Fruit fly (Drosophila melanogaster) whole organism, embryonic: ENCODE results near the gene CG7530.

Source experiments
- B-H2 ChIP-seq: fragments of 200-800 bp; sonication (Bioruptor generic); optimal IDR thresholded peaks from 2 replicates; lab custom pipeline; 2018; ENCODE audit warnings: missing biosample characterization, mild to moderate bottlenecking, missing genetic modification characterization
- Blimp-1 ChIP-seq: fragments of 200-800 bp; sonication (Bioruptor generic); optimal IDR thresholded peaks from 3 replicates; lab custom pipeline; 2018; ENCODE audit warnings: missing biosample characterization, missing genetic modification characterization, mild to moderate bottlenecking, moderate library complexity, missing genetic modification reagents
- BtbVII ChIP-seq: fragments of 200-800 bp; sonication (Bioruptor generic); optimal IDR thresholded peaks from 3 replicates; lab custom pipeline; 2017; ENCODE audit warnings: missing biosample characterization, mild to moderate bottlenecking, missing genetic modification characterization
- CG15011 ChIP-seq: fragments of 200-800 bp; sonication (Bioruptor generic); optimal IDR thresholded peaks from 3 replicates; lab custom pipeline; 2018; ENCODE audit warnings: missing biosample characterization, mild to moderate bottlenecking, missing genetic modification characterization
- CG15601 ChIP-seq: fragments of 200-800 bp; sonication (Bioruptor generic); optimal IDR thresholded peaks from 3 replicates; lab custom pipeline; 2019; ENCODE audit warnings: missing biosample characterization, mild to moderate bottlenecking, missing genetic modification characterization, moderate library complexity
- CG17912 ChIP-seq: fragments of 200-800 bp; sonication (Bioruptor generic); optimal IDR thresholded peaks from 2 replicates; lab custom pipeline; 2018; ENCODE audit warnings: missing biosample characterization, mild to moderate bottlenecking, missing genetic modification characterization
- CG3163 ChIP-seq: fragments of 200-800 bp; sonication (Bioruptor generic); optimal IDR thresholded peaks from 3 replicates; lab custom pipeline; 2016; ENCODE audit warnings: missing biosample characterization, missing genetic modification characterization
- CG33213 ChIP-seq: fragments of 200-800 bp; sonication (Bioruptor generic); optimal IDR thresholded peaks from 3 replicates; lab custom pipeline; 2016; ENCODE audit warnings: missing biosample characterization, missing genetic modification characterization
- CG3838 ChIP-seq: fragments of 200-800 bp; sonication (Bioruptor generic); optimal IDR thresholded peaks from 3 replicates; lab custom pipeline; 2016; ENCODE audit warnings: missing biosample characterization, missing genetic modification characterization
- CG4360 ChIP-seq: fragments of 200-800 bp; sonication (Bioruptor generic); IDR thresholded peaks from 2 replicates; pipeline ENCODE4 v1.3.6; 2022; ENCODE audit warnings: missing biosample characterization, missing genetic modification characterization
- CG4617 ChIP-seq: fragments of 200-800 bp; sonication (Bioruptor generic); optimal IDR thresholded peaks from 3 replicates; lab custom pipeline; 2016; ENCODE audit warnings: missing biosample characterization, missing genetic modification characterization, borderline replicate concordance
- CG5245 ChIP-seq: fragments of 200-800 bp; sonication (Bioruptor generic); optimal IDR thresholded peaks from 3 replicates; lab custom pipeline; 2016; ENCODE audit warnings: missing biosample characterization, missing genetic modification characterization
- CG5953 ChIP-seq: fragments of 200-800 bp; sonication (Bioruptor generic); IDR thresholded peaks from 2 replicates; pipeline ENCODE4 v1.3.6; 2022; ENCODE audit warnings: missing biosample characterization, missing genetic modification characterization
- CG6689 ChIP-seq: fragments of 200-800 bp; sonication (Bioruptor generic); IDR thresholded peaks from 2 replicates; pipeline ENCODE4 v1.3.6; 2022; ENCODE audit warnings: missing biosample characterization, missing genetic modification characterization
- CG8290 ChIP-seq, 3 experiments: fragments of 200-800 bp; sonication (Bioruptor generic); optimal IDR thresholded peaks; 2 replicates each; lab custom pipeline; 2016 to 2019; ENCODE audit warnings: missing biosample characterization in 3 of 3, missing genetic modification characterization in 3 of 3, mild to moderate bottlenecking in 2 of 3, moderate library complexity in 1 of 3
- CG9817 ChIP-seq: fragments of 200-800 bp; sonication (Bioruptor generic); optimal IDR thresholded peaks from 2 replicates; lab custom pipeline; 2018; ENCODE audit warnings: missing biosample characterization, mild to moderate bottlenecking, missing genetic modification characterization, moderate library complexity
- CrebB ChIP-seq: fragments of 200-800 bp; sonication (Bioruptor generic); optimal IDR thresholded peaks from 3 replicates; lab custom pipeline; 2018; ENCODE audit warnings: missing biosample characterization, mild to moderate bottlenecking, missing genetic modification characterization
- D19A ChIP-seq: fragments of 200-800 bp; optimal IDR thresholded peaks from 3 replicates; lab custom pipeline; 2019; ENCODE audit warnings: missing biosample characterization, mild to moderate bottlenecking, missing genetic modification characterization, moderate library complexity
- Dbx ChIP-seq: fragments of 200-800 bp; sonication (Bioruptor generic); IDR thresholded peaks from 3 replicates; pipeline ENCODE4 v1.3.6; 2022; ENCODE audit warnings: missing biosample characterization, missing genetic modification characterization
- Dek ChIP-seq: fragments of 200-800 bp; sonication (Bioruptor generic); optimal IDR thresholded peaks from 3 replicates; lab custom pipeline; 2019; ENCODE audit warnings: missing biosample characterization, mild to moderate bottlenecking, missing genetic modification characterization, moderate library complexity
- Hey ChIP-seq: fragments of 200-800 bp; sonication (Bioruptor generic); optimal IDR thresholded peaks from 3 replicates; lab custom pipeline; 2018; ENCODE audit warnings: missing biosample characterization, mild to moderate bottlenecking, missing genetic modification characterization
- Med ChIP-seq: fragments of 200-800 bp; sonication (Bioruptor generic); peaks from one replicate; lab custom pipeline; 2016; ENCODE audit warnings: missing biosample characterization, missing genetic modification characterization, mild to moderate bottlenecking, inconsistent platforms, moderate library complexity
- Nf-YB ChIP-seq: fragments of 200-800 bp; sonication (Bioruptor generic); optimal IDR thresholded peaks from 3 replicates; lab custom pipeline; 2019; ENCODE audit warnings: missing biosample characterization, mild to moderate bottlenecking, missing genetic modification characterization, moderate library complexity
- Rfx ChIP-seq: fragments of 200-800 bp; sonication (Bioruptor generic); IDR thresholded peaks from 2 replicates; pipeline ENCODE4 v1.3.6; 2022; ENCODE audit warnings: missing biosample characterization, missing genetic modification characterization
- Side ChIP-seq: fragments of 200-800 bp; sonication (Bioruptor generic); optimal IDR thresholded peaks from 2 replicates; lab custom pipeline; 2016; ENCODE audit warnings: missing biosample characterization, missing genetic modification characterization
- aop ChIP-seq: fragments of 200-800 bp; sonication (Bioruptor generic); IDR thresholded peaks from 2 replicates; pipeline ENCODE4 v1.3.6; 2022; ENCODE audit warnings: missing biosample characterization, missing genetic modification characterization
- ap ChIP-seq: fragments of 200-800 bp; sonication (Bioruptor generic); IDR thresholded peaks from 2 replicates; pipeline ENCODE4 v1.3.6; 2022; ENCODE audit warnings: missing biosample characterization, missing genetic modification characterization
- ato ChIP-seq: fragments of 200-800 bp; sonication (Bioruptor generic); IDR thresholded peaks from 2 replicates; pipeline ENCODE4 v1.3.6; 2022; ENCODE audit warnings: missing biosample characterization, missing genetic modification characterization; ENCODE audit not compliant: partially characterized antibody
- bcd ChIP-seq: fragments of 200-800 bp; sonication (Bioruptor generic); optimal IDR thresholded peaks from 2 replicates; lab custom pipeline; 2017; ENCODE audit warnings: missing biosample characterization, mild to moderate bottlenecking, missing genetic modification characterization
- bsh ChIP-seq, 2 experiments: fragments of 200-800 bp; sonication (Bioruptor generic); optimal IDR thresholded peaks; 2 replicates each; lab custom pipeline; 2017 to 2018; ENCODE audit warnings: mild to moderate bottlenecking in 2 of 2, missing biosample characterization in 2 of 2, missing genetic modification characterization in 2 of 2, moderate library complexity in 1 of 2
- chinmo ChIP-seq: fragments of 200-800 bp; sonication (Bioruptor generic); IDR thresholded peaks from 4 replicates; pipeline ENCODE4 v1.3.6; 2022; ENCODE audit warnings: missing biosample characterization, missing genetic modification characterization; ENCODE audit not compliant: partially characterized antibody
- croc ChIP-seq: fragments of 200-800 bp; sonication (Bioruptor generic); conservative IDR thresholded peaks from 3 replicates; pipeline ENCODE4 v1.3.6; 2022; ENCODE audit warnings: missing biosample characterization, missing genetic modification characterization
- fd3F ChIP-seq: fragments of 200-800 bp; sonication (Bioruptor generic); optimal IDR thresholded peaks from 2 replicates; lab custom pipeline; 2018; ENCODE audit warnings: missing biosample characterization, mild to moderate bottlenecking, missing genetic modification characterization, moderate library complexity
- gsb-n ChIP-seq: fragments of 200-800 bp; sonication (Bioruptor generic); optimal IDR thresholded peaks from 3 replicates; lab custom pipeline; 2018; ENCODE audit warnings: missing biosample characterization, mild to moderate bottlenecking, missing genetic modification characterization
- maf-S ChIP-seq: fragments of 200-800 bp; sonication (Bioruptor generic); optimal IDR thresholded peaks from 2 replicates; lab custom pipeline; 2016; ENCODE audit warnings: missing biosample characterization, missing genetic modification characterization
- onecut ChIP-seq: fragments of 200-800 bp; sonication (Bioruptor generic); IDR thresholded peaks from 2 replicates; pipeline ENCODE4 v1.3.6; 2022; ENCODE audit warnings: missing biosample characterization, missing genetic modification characterization
- pan ChIP-seq, 4 experiments: fragments of >200 bp in 3 of 4; fragments of 200-800 bp in 1 of 4; sonication (Bioruptor generic) in 1 of 4; optimal IDR thresholded peaks in 3 of 4; IDR thresholded peaks in 1 of 4; 2 replicates each; pipeline versions ENCODE4 v1.3.6 to Lab custom; 2017 to 2022; ENCODE audit warnings: missing biosample characterization in 2 of 4, missing genetic modification characterization in 2 of 4, mixed read lengths in 1 of 4
- psq ChIP-seq: fragments of 200-800 bp; sonication (Bioruptor generic); optimal IDR thresholded peaks from 2 replicates; lab custom pipeline; 2017; ENCODE audit warnings: missing biosample characterization, missing genetic modification characterization
- rib ChIP-seq: fragments of 200-800 bp; sonication (Bioruptor generic); IDR thresholded peaks from 2 replicates; pipeline ENCODE4 v1.3.6; 2022; ENCODE audit warnings: missing biosample characterization, missing genetic modification characterization
- sens ChIP-seq: fragments of 200-800 bp; sonication (Bioruptor generic); peaks from one replicate; lab custom pipeline; 2016; ENCODE audit warnings: missing biosample characterization, missing genetic modification characterization
- seq ChIP-seq: fragments of 200-800 bp; sonication (Bioruptor generic); IDR thresholded peaks from 2 replicates; pipeline ENCODE4 v1.3.6; 2022; ENCODE audit warnings: missing biosample characterization, missing genetic modification characterization
- sqz ChIP-seq: fragments of 200-800 bp; sonication (Bioruptor generic); optimal IDR thresholded peaks from 3 replicates; lab custom pipeline; 2018; ENCODE audit warnings: missing biosample characterization, mild to moderate bottlenecking, missing genetic modification characterization
- sug ChIP-seq: fragments of 200-800 bp; optimal IDR thresholded peaks from 2 replicates; lab custom pipeline; 2019; ENCODE audit warnings: missing biosample characterization, mild to moderate bottlenecking, missing genetic modification characterization, moderate library complexity
- tup ChIP-seq: fragments of 200-800 bp; sonication (Bioruptor generic); optimal IDR thresholded peaks from 2 replicates; lab custom pipeline; 2016; ENCODE audit warnings: missing biosample characterization, mild to moderate bottlenecking, missing genetic modification characterization, moderate library complexity
- twi ChIP-seq: fragments of 200-800 bp; optimal IDR thresholded peaks from 2 replicates; lab custom pipeline; 2019; ENCODE audit warnings: missing biosample characterization, mild to moderate bottlenecking, missing genetic modification characterization, moderate library complexity

CG7530 gene

dm6 chr3R:14695054-14695453 is 36.3 kb downstream of the CG7530 start (continued):
- TF ChIP-seq tup (GFP tag; lab: Kevin White, UChicago) (no peak), D19A (no peak), seq (GFP tag; lab: Robert Waterston, UW) (no peak), aop (GFP tag; lab: Robert Waterston, UW) (no peak), CG33213 (GFP tag; lab: Kevin White, UChicago) (no peak), B-H2 (GFP tag; lab: Kevin White, UChicago) (no peak), psq (no peak), Rfx (GFP tag; lab: Robert Waterston, UW) (peak; percentile 5; the same call in 1 of the 2 replicates), chinmo (GFP tag; lab: Robert Waterston, UW) (peak; percentile 59; the same call in 2 of the 4 replicates), sug (peak; percentile 2), CG17912 (GFP tag; lab: Kevin White, UChicago) (no peak), sqz (GFP tag; lab: Kevin White, UChicago) (no peak), rib (GFP tag; lab: Robert Waterston, UW) (0 out of 2 replicates have a peak, but pooled peaks have one; percentile 31), Dbx (0 out of 3 replicates have a peak, but pooled peaks have one; percentile 19), CG15601 (tag; lab: Kevin White, UChicago) (no peak), fd3F (GFP tag; lab: Kevin White, UChicago) (no peak), CG8290 (GFP tag; optimal IDR thresholded peaks at IDR 0.05; lab: Kevin White, UChicago) (no peak), CG8290 (tag; optimal IDR thresholded peaks at IDR 0.05; lab: Kevin White, UChicago) (peak in 1 of 2 experiments; percentile 14), Med (GFP tag; lab: Kevin White, UChicago) (peak; percentile 24), CG5245 (GFP tag; lab: Kevin White, UChicago) (no peak), CG4360 (no peak), CG3838 (GFP tag; lab: Kevin White, UChicago) (no peak), CG9817 (tag; lab: Kevin White, UChicago) (no peak)

dm6 chr3R:14694583-14694982 is 36.7 kb downstream of the CG7530 start:
- TF ChIP-seq pan (optimal IDR thresholded peaks at IDR 0.05; lab: Kevin White, UChicago): no peak
- no peak for TF ChIP-seq pan (GFP tag; optimal IDR thresholded peaks at IDR 0.05 in 1 of 2, IDR thresholded peaks at IDR 0.05 in 1 of 2)
- TF ChIP-seq Blimp-1 (GFP tag; lab: Kevin White, UChicago): peak; percentile 53
- no peak for TF ChIP-seq ap
- TF ChIP-seq sens (GFP tag; lab: Kevin White, UChicago): peak; percentile 24
- no peak for TF ChIP-seq Dek (tag; lab: Kevin White, UChicago)

- TF ChIP-seq CG15011 (GFP tag; lab: Kevin White, UChicago): no peak
- no peak for TF ChIP-seq CG5953 (GFP tag; lab: Robert Waterston, UW)
- 0 out of 2 replicates have a peak, but pooled peaks have one; percentile 7 for TF ChIP-seq onecut (GFP tag; lab: Robert Waterston, UW)
- TF ChIP-seq Hey (tag; lab: Kevin White, UChicago): peak; percentile 93
- no peak for TF ChIP-seq CG9817 (tag; lab: Kevin White, UChicago)
- no peak for TF ChIP-seq CG6689 (GFP tag; lab: Robert Waterston, UW)
- no peak for TF ChIP-seq twi
- TF ChIP-seq tup (GFP tag; lab: Kevin White, UChicago): no peak
These were observed 38.4 kb downstream of the CG7530 start for dm6 chr3R:14692971-14693253.

DNA sequence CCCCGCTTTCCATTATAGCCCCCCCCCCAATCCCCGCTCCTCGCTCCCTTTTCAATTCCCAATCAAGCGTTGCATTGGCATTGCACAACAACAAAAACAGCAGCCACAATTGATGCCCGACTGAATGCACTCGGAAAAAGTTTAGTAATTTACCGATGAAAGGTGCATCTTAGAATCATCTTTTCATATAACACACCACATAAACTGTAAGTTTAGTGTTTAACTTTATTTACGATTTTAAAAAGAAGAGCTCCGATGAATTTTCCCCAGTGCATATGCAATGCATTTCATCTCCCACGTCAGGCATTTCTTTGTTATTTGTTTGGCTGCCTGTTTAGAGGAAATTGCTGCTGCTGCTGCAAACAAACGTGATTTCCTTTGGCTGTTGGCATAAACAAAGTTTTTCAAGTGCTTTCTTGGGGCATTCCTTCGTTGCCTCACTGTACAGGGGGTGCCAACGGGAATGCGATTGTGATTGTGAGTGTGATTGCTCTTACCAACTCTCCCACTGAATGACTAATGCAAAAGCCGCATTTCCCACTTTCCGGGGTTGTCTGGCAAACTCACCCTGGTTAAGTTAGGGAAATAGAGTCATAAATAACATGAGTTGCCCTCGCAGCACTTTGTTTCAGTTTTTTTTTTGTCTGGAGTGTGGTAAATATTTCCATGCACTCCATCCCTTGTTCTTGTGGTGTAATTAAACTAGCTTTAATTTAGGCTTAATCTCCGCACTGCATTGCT is 38.9 kb downstream of the CG7530 start:
- TF ChIP-seq Side (GFP tag; lab: Kevin White, UChicago): peak; percentile 15
- TF ChIP-seq croc (GFP tag; lab: Robert Waterston, UW): peak; percentile 52; the same call in 2 of the 3 replicates
- no peak for TF ChIP-seq CrebB (tag; lab: Kevin White, UChicago)
- peak; percentile 28 for TF ChIP-seq bcd (GFP tag; lab: Kevin White, UChicago)
- peak; percentile 82 for TF ChIP-seq gsb-n (tag; lab: Kevin White, UChicago)
- peak; percentile 31 for TF ChIP-seq Nf-YB (GFP tag; lab: Kevin White, UChicago)
- TF ChIP-seq maf-S (GFP tag; lab: Kevin White, UChicago): no peak
- TF ChIP-seq ato: no peak
- TF ChIP-seq CG4617 (GFP tag; lab: Kevin White, UChicago): no peak
- TF ChIP-seq CG3163 (GFP tag; lab: Kevin White, UChicago): no peak
- TF ChIP-seq bsh (GFP tag; optimal IDR thresholded peaks at IDR 0.05; lab: Kevin White, UChicago): peak; percentile 53 to 91
- TF ChIP-seq BtbVII: no peak
